Worm (Caenorhabditis elegans): ENCODE measurements around the gene C36A4.4.

The C36A4.4 gene

DNA sequence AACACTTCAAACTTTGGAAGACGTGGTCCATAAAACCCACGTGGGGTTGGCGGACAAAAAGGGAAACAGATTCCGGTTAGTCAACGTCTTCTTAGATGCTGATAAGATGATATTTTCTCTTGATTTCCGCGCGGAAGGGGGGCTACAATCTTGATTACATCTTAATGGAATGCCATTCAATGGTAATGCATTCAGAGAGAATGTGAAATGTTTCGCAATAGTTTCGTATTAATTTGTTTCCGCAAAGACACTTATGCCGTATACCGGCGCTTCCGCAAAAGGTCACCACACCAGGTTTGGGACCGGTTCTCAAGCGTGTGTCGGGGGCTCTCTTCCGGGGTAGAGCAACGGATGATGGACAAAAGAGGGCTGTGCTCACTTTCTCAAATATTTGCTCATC is 31.1 kb upstream of the C36A4.4 start:
- peak; percentile 14 for TF ChIP-seq blmp-1 (tag; optimal IDR thresholded peaks at IDR 0.05)
- TF ChIP-seq ceh-82 (tag; optimal IDR thresholded peaks at IDR 0.05): no peak

DNA sequence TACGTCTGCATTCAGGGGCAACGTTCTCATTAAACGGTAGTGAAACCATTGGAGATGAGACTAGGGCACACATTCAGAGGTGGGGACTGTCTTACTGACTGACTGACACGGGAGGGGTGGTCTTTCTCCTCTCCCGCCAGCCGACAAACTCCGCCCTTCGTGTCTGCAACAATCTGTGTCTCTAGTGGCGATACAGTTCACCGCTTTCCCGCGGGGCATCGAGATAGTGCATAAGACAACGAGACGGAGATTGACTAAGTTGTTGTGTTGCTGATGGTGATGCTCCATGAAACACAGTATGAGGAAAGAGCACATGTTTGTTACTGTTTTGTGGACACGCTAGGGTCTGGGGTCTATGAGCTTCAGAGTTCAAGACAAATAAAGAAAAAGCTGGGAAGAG is 30.0 kb upstream of the C36A4.4 start:
- TF ChIP-seq snu-23 (GFP tag; optimal IDR thresholded peaks at IDR 0.05) (peak; percentile 13), ets-5 (GFP tag; IDR thresholded peaks at IDR 0.05) (no peak), fkh-4 (tag; optimal IDR thresholded peaks at IDR 0.05; ENCODE audit: borderline replicate concordance) (no peak), nhr-71 (tag; optimal IDR thresholded peaks at IDR 0.05) (peak; percentile 26), C16A3.4 (tag; optimal IDR thresholded peaks at IDR 0.05) (no peak), tlp-1 (tag; optimal IDR thresholded peaks at IDR 0.05) (no peak), xbp-1 (tag; optimal IDR thresholded peaks at IDR 0.05) (no peak), lin-14 (GFP tag; optimal IDR thresholded peaks at IDR 0.05) (peak; percentile 47), egl-13 (tag; optimal IDR thresholded peaks at IDR 0.05) (no peak), lin-13 (GFP tag; optimal IDR thresholded peaks at IDR 0.05) (no peak), jun-1 (tag; optimal IDR thresholded peaks at IDR 0.05) (no peak), mab-9 (GFP tag; IDR thresholded peaks at IDR 0.05) (no peak), efl-3 (GFP tag; optimal IDR thresholded peaks at IDR 0.05) (no peak), dpl-1 (GFP tag; optimal IDR thresholded peaks at IDR 0.05) (no peak), C34B4.2 (tag; optimal IDR thresholded peaks at IDR 0.05) (no peak), efl-1 (optimal IDR thresholded peaks at IDR 0.05) (peak in 1 of 2 experiments; percentile 19), efl-1 (GFP tag; optimal IDR thresholded peaks at IDR 0.05 in 1 of 2) (peak in 1 of 2 experiments; percentile 78), tbx-2 (tag; optimal IDR thresholded peaks at IDR 0.05) (no peak), sup-37 (GFP tag; optimal IDR thresholded peaks at IDR 0.05) (no peak), dsc-1 (tag; optimal IDR thresholded peaks at IDR 0.05) (no peak), swsn-7 (tag; optimal IDR thresholded peaks at IDR 0.05) (peak; percentile 14), isw-1 (GFP tag; IDR thresholded peaks at IDR 0.05) (no peak), nhr-12 (tag; optimal IDR thresholded peaks at IDR 0.05) (no peak), skn-1 (tag; optimal IDR thresholded peaks at IDR 0.05) (peak; percentile 21), lin-35 (GFP tag; optimal IDR thresholded peaks at IDR 0.05) (peak in 1 of 2 experiments; percentile 28), ceh-88 (GFP tag; IDR thresholded peaks at IDR 0.05) (no peak), mdl-1 (tag; optimal IDR thresholded peaks at IDR 0.05) (peak in 1 of 2 experiments; percentile 9), Y116A8C.19 (tag; optimal IDR thresholded peaks at IDR 0.05; ENCODE audit: borderline replicate concordance) (no peak), fkh-10 (GFP tag; optimal IDR thresholded peaks at IDR 0.05) (no peak), hlh-17 (GFP tag; optimal IDR thresholded peaks at IDR 0.05; ENCODE audit: borderline replicate concordance) (no peak), zip-4 (GFP tag; optimal IDR thresholded peaks at IDR 0.05) (no peak), grh-1 (GFP tag; IDR thresholded peaks at IDR 0.05) (no peak), ceh-8 (GFP tag; optimal IDR thresholded peaks at IDR 0.05) (no peak)

DNA sequence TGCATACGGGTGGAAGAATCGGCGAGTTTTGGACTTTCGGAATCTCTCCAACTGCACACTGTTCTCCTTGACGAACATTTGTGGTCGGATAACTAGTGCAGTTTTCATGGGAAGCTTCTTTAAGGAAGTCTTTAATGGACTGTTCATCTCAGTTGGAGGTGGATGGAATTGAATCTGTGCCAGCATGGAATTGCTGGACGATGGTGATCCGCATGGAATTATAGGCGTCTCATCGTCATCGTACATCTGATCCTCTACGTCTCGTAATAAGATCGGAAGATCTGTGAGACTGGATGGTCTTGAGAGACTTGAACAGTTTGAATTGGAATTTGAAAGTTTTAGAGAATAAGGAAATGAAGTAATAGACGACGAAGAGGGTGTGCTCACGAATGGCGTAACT is 29.6 kb upstream of the C36A4.4 start:
- TF ChIP-seq unc-62 (GFP tag; optimal IDR thresholded peaks at IDR 0.05): no peak
- TF ChIP-seq efl-1 (optimal IDR thresholded peaks at IDR 0.05): no peak
- TF ChIP-seq efl-1 (GFP tag; optimal IDR thresholded peaks at IDR 0.05 in 1 of 2): peak in 1 of 2 experiments; percentile 63
- no peak for TF ChIP-seq C04F5.9 (tag; optimal IDR thresholded peaks at IDR 0.05)
- TF ChIP-seq nhr-20 (tag; optimal IDR thresholded peaks at IDR 0.05): no peak
- no peak for TF ChIP-seq unc-98 (GFP tag; IDR thresholded peaks at IDR 0.05)
- no peak for TF ChIP-seq lin-35 (GFP tag; optimal IDR thresholded peaks at IDR 0.05)
